Fruit fly (Drosophila melanogaster): ENCODE measurements around the gene Men-b.

Gene Men-b

DNA sequence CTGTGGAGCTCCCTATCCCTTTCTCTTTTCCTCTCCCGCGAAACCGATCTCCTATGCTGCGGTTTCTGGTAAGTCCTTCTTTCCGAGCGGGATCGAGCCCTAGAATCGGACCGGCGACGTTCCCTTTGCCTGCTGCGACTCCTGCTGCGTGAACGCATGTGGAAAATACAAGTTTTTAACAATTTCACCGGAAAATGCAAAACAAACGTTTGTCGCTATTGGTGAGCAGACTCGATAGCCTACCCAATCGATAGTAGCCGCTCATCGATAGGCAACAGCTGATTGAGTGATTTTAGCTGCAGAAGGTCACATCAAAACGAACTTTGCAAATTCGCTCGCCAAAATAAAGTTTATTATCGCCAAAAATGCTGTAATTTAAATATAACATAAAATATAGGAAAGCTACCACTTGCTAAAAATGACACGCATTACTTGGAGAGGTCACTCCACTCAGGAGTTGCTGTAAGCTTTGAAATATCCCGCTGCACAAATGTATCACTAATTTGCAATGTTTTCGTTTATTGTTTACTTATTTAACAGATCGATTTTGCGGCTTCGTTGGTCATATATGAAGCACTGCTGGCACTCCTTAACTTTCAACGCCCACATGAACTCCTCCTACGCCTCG is 34.9 kb upstream of the Men-b start, which contains the start of the genes CG6066 and CG5880 (continued):
- TF ChIP-seq Ptx1 (GFP tag; IDR thresholded peaks at IDR 0.05) (no peak), E2f2 (GFP tag; IDR thresholded peaks at IDR 0.05) (peak; percentile 48), gt (GFP tag; IDR thresholded peaks at IDR 0.05) (no peak), slp2 (GFP tag; optimal IDR thresholded peaks at IDR 0.05) (no peak), salm (tag; optimal IDR thresholded peaks at IDR 0.05) (no peak), CG4424 (GFP tag; optimal IDR thresholded peaks at IDR 0.05) (no peak), Eip74EF (GFP tag; optimal IDR thresholded peaks at IDR 0.05) (no peak), CG14441 (GFP tag; IDR thresholded peaks at IDR 0.05) (no peak), tap (tag; optimal IDR thresholded peaks at IDR 0.05) (no peak), ase (GFP tag; IDR thresholded peaks at IDR 0.05) (no peak), Hand (GFP tag; optimal IDR thresholded peaks at IDR 0.05) (no peak), CG7372 (GFP tag; IDR thresholded peaks at IDR 0.05) (no peak), CG16779 (GFP tag; IDR thresholded peaks at IDR 0.05) (0 out of 2 replicates have a peak, but pooled peaks have one; percentile 2), Dip3 (GFP tag; optimal IDR thresholded peaks at IDR 0.05) (no peak), croc (GFP tag; conservative IDR thresholded peaks at IDR 0.05) (no peak), lmd (GFP tag; IDR thresholded peaks at IDR 0.05) (no peak), pzg (GFP tag; optimal IDR thresholded peaks at IDR 0.05) (peak; percentile 66), Bgb (GFP tag; IDR thresholded peaks at IDR 0.05; ENCODE audit: partially characterized antibody) (peak; percentile 85), Atf-2 (GFP tag; optimal IDR thresholded peaks at IDR 0.05) (no peak), rib (GFP tag; IDR thresholded peaks at IDR 0.05) (peak; percentile 62; the same call in 1 of the 2 replicates), schlank (tag; optimal IDR thresholded peaks at IDR 0.05) (no peak), Mad (GFP tag; optimal IDR thresholded peaks at IDR 0.05) (no peak), Ets65A (GFP tag) (peak; percentile 87), CG6654 (GFP tag; optimal IDR thresholded peaks at IDR 0.05) (no peak), CG1832 (GFP tag; optimal IDR thresholded peaks at IDR 0.05) (peak; percentile 60), chif (GFP tag; optimal IDR thresholded peaks at IDR 0.05) (no peak), Dref (GFP tag; IDR thresholded peaks at IDR 0.05) (peak; percentile 85), CG32532 (GFP tag; IDR thresholded peaks at IDR 0.05) (no peak), seq (GFP tag; IDR thresholded peaks at IDR 0.05) (no peak), Camta (GFP tag; optimal IDR thresholded peaks at IDR 0.05) (no peak), HLH3B (GFP tag; IDR thresholded peaks at IDR 0.05) (no peak), CG13287 (GFP tag; IDR thresholded peaks at IDR 0.05; ENCODE audit: partially characterized antibody) (peak; percentile 91), h (optimal IDR thresholded peaks at IDR 0.05) (no peak), CG9797 (GFP tag; optimal IDR thresholded peaks at IDR 0.05) (peak; percentile 80), tna (GFP tag; IDR thresholded peaks at IDR 0.05; ENCODE audit: partially characterized antibody) (peak; percentile 65), CG9609 (GFP tag; optimal IDR thresholded peaks at IDR 0.05) (no peak), gro (GFP tag; optimal IDR thresholded peaks at IDR 0.05) (no peak), pho (GFP tag; optimal IDR thresholded peaks at IDR 0.05) (no peak), Hr78 (GFP tag; optimal IDR thresholded peaks at IDR 0.05) (peak in 1 of 2 experiments; percentile 21), CG13296 (GFP tag; optimal IDR thresholded peaks at IDR 0.05) (no peak), Xbp1 (GFP tag; optimal IDR thresholded peaks at IDR 0.05) (no peak), ERR (GFP tag; optimal IDR thresholded peaks at IDR 0.05) (no peak), TFAM (GFP tag; optimal IDR thresholded peaks at IDR 0.05) (no peak), sim (GFP tag; IDR thresholded peaks at IDR 0.05) (no peak), her (GFP tag; optimal IDR thresholded peaks at IDR 0.05) (no peak), CHES-1-like (GFP tag; optimal IDR thresholded peaks at IDR 0.05) (no peak), so (GFP tag; IDR thresholded peaks at IDR 0.05) (no peak), slbo (GFP tag; IDR thresholded peaks at IDR 0.05) (no peak), ato (GFP tag; IDR thresholded peaks at IDR 0.05; ENCODE audit: partially characterized antibody) (peak; percentile 83), Doc2 (GFP tag; IDR thresholded peaks at IDR 0.05) (no peak), pfk (GFP tag; optimal IDR thresholded peaks at IDR 0.05) (no peak), trem (tag; optimal IDR thresholded peaks at IDR 0.05) (peak; percentile 37)

Data from whole organism, embryonic.